Fruit fly (Drosophila melanogaster) whole organism, embryonic: ENCODE measurements around the gene Abl.

Experiments
- Aef1 ChIP-seq: fragments of 200-800 bp; sonication (Bioruptor generic); IDR thresholded peaks from 3 replicates; pipeline ENCODE4 v1.3.6; 2022; ENCODE audit warnings: missing biosample characterization, missing genetic modification characterization
- Atf3 ChIP-seq: fragments of 200-800 bp; sonication (Bioruptor generic); optimal IDR thresholded peaks from 3 replicates; lab custom pipeline; 2016; ENCODE audit warnings: missing biosample characterization, missing genetic modification characterization
- B-H2 ChIP-seq: fragments of 200-800 bp; sonication (Bioruptor generic); optimal IDR thresholded peaks from 2 replicates; lab custom pipeline; 2018; ENCODE audit warnings: missing biosample characterization, mild to moderate bottlenecking, missing genetic modification characterization
- Bgb ChIP-seq: fragments of 200-800 bp; sonication (Bioruptor generic); IDR thresholded peaks from 2 replicates; pipeline ENCODE4 v1.3.6; 2022; ENCODE audit warnings: missing biosample characterization, missing genetic modification characterization; ENCODE audit not compliant: partially characterized antibody
- CG10543 ChIP-seq: fragments of 200-800 bp; sonication (Bioruptor generic); optimal IDR thresholded peaks from 3 replicates; lab custom pipeline; 2017; ENCODE audit warnings: missing biosample characterization, mild to moderate bottlenecking, missing genetic modification characterization, moderate library complexity
- CG10565 ChIP-seq: fragments of 200-800 bp; sonication (Bioruptor generic); optimal IDR thresholded peaks from 3 replicates; lab custom pipeline; 2016; ENCODE audit warnings: missing biosample characterization, mild to moderate bottlenecking, missing genetic modification characterization
- CG12104 ChIP-seq: fragments of 200-800 bp; sonication (Bioruptor generic); optimal IDR thresholded peaks from 3 replicates; lab custom pipeline; 2016; ENCODE audit warnings: missing biosample characterization, missing genetic modification characterization
- CG12236 ChIP-seq: fragments of 200-800 bp; sonication (Bioruptor generic); optimal IDR thresholded peaks from 2 replicates; lab custom pipeline; 2016; ENCODE audit warnings: missing biosample characterization, missing genetic modification characterization
- CG13287 ChIP-seq: fragments of 200-800 bp; sonication (Bioruptor generic); IDR thresholded peaks from 2 replicates; pipeline ENCODE4 v1.3.6; 2022; ENCODE audit warnings: missing biosample characterization, missing genetic modification characterization; ENCODE audit not compliant: partially characterized antibody
- CG13296 ChIP-seq: fragments of 200-800 bp; sonication (Bioruptor generic); optimal IDR thresholded peaks from 3 replicates; lab custom pipeline; 2018; ENCODE audit warnings: missing biosample characterization, mild to moderate bottlenecking, missing genetic modification characterization
- CG17359 ChIP-seq: fragments of 200-800 bp; sonication (Bioruptor generic); optimal IDR thresholded peaks from 3 replicates; lab custom pipeline; 2018; ENCODE audit warnings: missing biosample characterization, mild to moderate bottlenecking, missing genetic modification characterization, moderate library complexity
- CG2129 ChIP-seq: fragments of 200-800 bp; sonication (Bioruptor generic); IDR thresholded peaks from 2 replicates; pipeline ENCODE4 v1.3.6; 2022; ENCODE audit warnings: missing biosample characterization, missing genetic modification characterization; ENCODE audit not compliant: partially characterized antibody
- CG2889 ChIP-seq: fragments of 200-800 bp; sonication (Bioruptor generic); IDR thresholded peaks from 3 replicates; pipeline ENCODE4 v1.3.6; 2022; ENCODE audit warnings: missing biosample characterization, missing genetic modification characterization
- CG3281 ChIP-seq: fragments of 200-800 bp; sonication (Bioruptor generic); optimal IDR thresholded peaks from 3 replicates; lab custom pipeline; 2017; ENCODE audit warnings: missing biosample characterization, mild to moderate bottlenecking, missing genetic modification characterization
- CG3838 ChIP-seq: fragments of 200-800 bp; sonication (Bioruptor generic); optimal IDR thresholded peaks from 3 replicates; lab custom pipeline; 2016; ENCODE audit warnings: missing biosample characterization, missing genetic modification characterization
- CG4360 ChIP-seq: fragments of 200-800 bp; sonication (Bioruptor generic); IDR thresholded peaks from 2 replicates; pipeline ENCODE4 v1.3.6; 2022; ENCODE audit warnings: missing biosample characterization, missing genetic modification characterization
- CG6175 ChIP-seq: fragments of 200-800 bp; sonication (Bioruptor generic); IDR thresholded peaks from 3 replicates; pipeline ENCODE4 v1.3.6; 2022; ENCODE audit warnings: missing biosample characterization, missing genetic modification characterization
- CG7357 ChIP-seq: fragments of 200-800 bp; sonication (Bioruptor generic); IDR thresholded peaks from 3 replicates; pipeline ENCODE4 v1.3.6; 2022; ENCODE audit warnings: missing biosample characterization, missing genetic modification characterization
- CG7963 ChIP-seq: fragments of 200-800 bp; sonication (Bioruptor generic); IDR thresholded peaks from 3 replicates; pipeline ENCODE4 v1.3.6; 2022; ENCODE audit warnings: missing biosample characterization, missing genetic modification characterization; ENCODE audit not compliant: partially characterized antibody
- E2f2 ChIP-seq: fragments of 200-800 bp; sonication (Bioruptor generic); IDR thresholded peaks from 2 replicates; pipeline ENCODE4 v1.3.6; 2022; ENCODE audit warnings: missing biosample characterization, missing genetic modification characterization
- ERR ChIP-seq: fragments of 200-800 bp; sonication (Bioruptor generic); optimal IDR thresholded peaks from 2 replicates; lab custom pipeline; 2016; ENCODE audit warnings: missing biosample characterization, missing genetic modification characterization
- Gsc ChIP-seq: fragments of 200-800 bp; sonication (Bioruptor generic); IDR thresholded peaks from 2 replicates; pipeline ENCODE4 v1.3.6; 2022; ENCODE audit warnings: missing biosample characterization, missing genetic modification characterization
- Mrtf ChIP-seq: fragments of 200-800 bp; sonication (Bioruptor generic); IDR thresholded peaks from 3 replicates; pipeline ENCODE4 v1.3.6; 2022; ENCODE audit warnings: missing biosample characterization, missing genetic modification characterization
- Myb ChIP-seq: fragments of 200-800 bp; sonication (Bioruptor generic); optimal IDR thresholded peaks from 2 replicates; lab custom pipeline; 2016; ENCODE audit warnings: missing biosample characterization, missing genetic modification characterization
- NC2β ChIP-seq: fragments of 200-800 bp; sonication (Bioruptor generic); optimal IDR thresholded peaks from 2 replicates; lab custom pipeline; 2016; ENCODE audit warnings: missing biosample characterization, missing genetic modification characterization
- NfI ChIP-seq: fragments of 200-800 bp; sonication (Bioruptor generic); optimal IDR thresholded peaks from 3 replicates; lab custom pipeline; 2018; ENCODE audit warnings: missing biosample characterization, mild to moderate bottlenecking, missing genetic modification characterization, moderate library complexity
- PHDP ChIP-seq: fragments of 200-800 bp; sonication (Bioruptor generic); optimal IDR thresholded peaks from 3 replicates; lab custom pipeline; 2018; ENCODE audit warnings: missing biosample characterization, mild to moderate bottlenecking, missing genetic modification characterization, moderate library complexity
- Sox100B ChIP-seq: fragments of 200-800 bp; sonication (Bioruptor generic); optimal IDR thresholded peaks from 3 replicates; lab custom pipeline; 2018; ENCODE audit warnings: missing biosample characterization, mild to moderate bottlenecking, missing genetic modification characterization
- ara ChIP-seq: fragments of 200-800 bp; sonication (Bioruptor generic); IDR thresholded peaks from 2 replicates; pipeline ENCODE4 v1.3.6; 2022; ENCODE audit warnings: missing biosample characterization, missing genetic modification characterization
- cas ChIP-seq: fragments of 200-800 bp; sonication (Bioruptor generic); IDR thresholded peaks from 2 replicates; pipeline ENCODE4 v1.3.6; 2022; ENCODE audit warnings: missing biosample characterization, missing genetic modification characterization
- crc ChIP-seq: fragments of 200-800 bp; sonication (Bioruptor generic); optimal IDR thresholded peaks from 2 replicates; lab custom pipeline; 2016; ENCODE audit warnings: missing biosample characterization, missing genetic modification characterization
- dati ChIP-seq: fragments of 200-800 bp; sonication (Bioruptor generic); IDR thresholded peaks from 2 replicates; pipeline ENCODE4 v1.3.6; 2022; ENCODE audit warnings: missing biosample characterization, missing genetic modification characterization
- grn ChIP-seq: fragments of 200-800 bp; sonication (Bioruptor generic); optimal IDR thresholded peaks from 3 replicates; lab custom pipeline; 2017; ENCODE audit warnings: missing biosample characterization, missing genetic modification characterization
- lmd ChIP-seq: fragments of 200-800 bp; sonication (Bioruptor generic); IDR thresholded peaks from 2 replicates; pipeline ENCODE4 v1.3.6; 2022; ENCODE audit warnings: missing biosample characterization, missing genetic modification characterization
- lov ChIP-seq, 2 experiments: fragments of 200-800 bp in 1 of 2; fragments of >200 bp in 1 of 2; sonication (Bioruptor generic) in 1 of 2; IDR thresholded peaks in 1 of 2; optimal IDR thresholded peaks in 1 of 2; 2 replicates in 1 of 2; 3 replicates in 1 of 2; pipeline versions ENCODE4 v1.3.6 to Lab custom; 2017 to 2022; ENCODE audit warnings: missing biosample characterization in 1 of 2, missing genetic modification characterization in 1 of 2
- nau ChIP-seq: fragments of 200-800 bp; sonication (Bioruptor generic); optimal IDR thresholded peaks from 3 replicates; lab custom pipeline; 2017; ENCODE audit warnings: missing biosample characterization, mild to moderate bottlenecking, missing genetic modification characterization, missing genetic modification reagents
- nmo ChIP-seq: fragments of 200-800 bp; sonication (Bioruptor generic); optimal IDR thresholded peaks from 2 replicates; lab custom pipeline; 2018; ENCODE audit warnings: missing biosample characterization, mild to moderate bottlenecking, missing genetic modification characterization, moderate library complexity
- nom ChIP-seq: fragments of 200-800 bp; sonication (Bioruptor generic); optimal IDR thresholded peaks from 2 replicates; lab custom pipeline; 2017; ENCODE audit warnings: missing biosample characterization, missing genetic modification characterization, mild to moderate bottlenecking, moderate library complexity, missing genetic modification reagents
- odd ChIP-seq: fragments of 200-800 bp; sonication (Bioruptor generic); optimal IDR thresholded peaks from 2 replicates; lab custom pipeline; 2017; ENCODE audit warnings: missing biosample characterization, mild to moderate bottlenecking, missing genetic modification characterization
- p53 ChIP-seq: fragments of 200-800 bp; sonication (Bioruptor generic); optimal IDR thresholded peaks from 2 replicates; lab custom pipeline; 2016; ENCODE audit warnings: missing biosample characterization, missing genetic modification characterization
- pan ChIP-seq, 4 experiments: fragments of >200 bp in 3 of 4; fragments of 200-800 bp in 1 of 4; sonication (Bioruptor generic) in 1 of 4; optimal IDR thresholded peaks in 3 of 4; IDR thresholded peaks in 1 of 4; 2 replicates each; pipeline versions ENCODE4 v1.3.6 to Lab custom; 2017 to 2022; ENCODE audit warnings: missing biosample characterization in 2 of 4, missing genetic modification characterization in 2 of 4, mixed read lengths in 1 of 4
- pnt ChIP-seq: fragments of 200-800 bp; sonication (Bioruptor generic); optimal IDR thresholded peaks from 3 replicates; lab custom pipeline; 2016; ENCODE audit warnings: missing biosample characterization, missing genetic modification characterization
- schlank ChIP-seq: fragments of 200-800 bp; sonication (Bioruptor generic); optimal IDR thresholded peaks from 2 replicates; lab custom pipeline; 2018; ENCODE audit warnings: missing biosample characterization, mild to moderate bottlenecking, missing genetic modification characterization
- sug ChIP-seq: fragments of 200-800 bp; optimal IDR thresholded peaks from 2 replicates; lab custom pipeline; 2019; ENCODE audit warnings: missing biosample characterization, mild to moderate bottlenecking, missing genetic modification characterization, moderate library complexity
- tgo ChIP-seq: fragments of 200-800 bp; sonication (Bioruptor generic); IDR thresholded peaks from 3 replicates; pipeline ENCODE4 v1.3.6; 2022; ENCODE audit warnings: missing biosample characterization, missing genetic modification characterization
- tll ChIP-seq, 2 experiments: fragments of 200-800 bp in 1 of 2; fragments of >200 bp in 1 of 2; sonication (Bioruptor generic) in 1 of 2; optimal IDR thresholded peaks; 2 replicates each; lab custom pipeline; 2017 to 2019; ENCODE audit warnings: missing biosample characterization in 2 of 2, missing genetic modification characterization in 2 of 2, mild to moderate bottlenecking in 1 of 2, moderate library complexity in 1 of 2
- tup ChIP-seq: fragments of 200-800 bp; sonication (Bioruptor generic); optimal IDR thresholded peaks from 2 replicates; lab custom pipeline; 2016; ENCODE audit warnings: missing biosample characterization, mild to moderate bottlenecking, missing genetic modification characterization, moderate library complexity

Gene Abl

DNA sequence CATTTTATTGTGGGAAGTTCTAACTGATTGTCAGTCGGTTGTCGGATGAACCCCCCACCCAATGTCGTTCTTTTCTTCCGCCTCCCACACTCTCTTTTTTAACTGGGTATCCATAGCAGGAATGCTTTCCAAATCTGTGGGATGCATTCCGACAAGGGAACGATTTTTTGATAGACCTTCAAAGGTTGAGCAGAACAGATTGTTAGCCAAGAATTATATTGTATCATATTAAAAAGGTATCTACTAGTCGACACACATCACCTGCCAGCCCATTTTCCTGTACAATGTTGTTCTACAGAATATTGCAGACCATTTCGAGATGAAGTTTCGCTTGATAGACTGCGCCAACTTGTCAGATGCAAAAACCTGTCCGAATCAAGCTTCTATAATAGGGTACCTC, 17.9 kb downstream of the Abl start:
- TF ChIP-seq odd (GFP tag; lab: Kevin White, UChicago) (no peak), CG2129 (GFP tag; lab: Robert Waterston, UW) (no peak), dati (no peak), Gsc (GFP tag; lab: Robert Waterston, UW) (no peak), tll (GFP tag; optimal IDR thresholded peaks at IDR 0.05; lab: Kevin White, UChicago) (no peak), nmo (GFP tag; lab: Kevin White, UChicago) (no peak), tup (no peak), CG3281 (GFP tag; lab: Kevin White, UChicago) (no peak), E2f2 (GFP tag; lab: Robert Waterston, UW) (no peak), ara (GFP tag; lab: Robert Waterston, UW) (no peak), CG2889 (GFP tag; lab: Robert Waterston, UW) (no peak), CG17359 (no peak), CG13296 (GFP tag; lab: Kevin White, UChicago) (no peak), schlank (tag; lab: Kevin White, UChicago) (no peak), Myb (no peak), CG6175 (GFP tag; lab: Robert Waterston, UW) (no peak)

DNA sequence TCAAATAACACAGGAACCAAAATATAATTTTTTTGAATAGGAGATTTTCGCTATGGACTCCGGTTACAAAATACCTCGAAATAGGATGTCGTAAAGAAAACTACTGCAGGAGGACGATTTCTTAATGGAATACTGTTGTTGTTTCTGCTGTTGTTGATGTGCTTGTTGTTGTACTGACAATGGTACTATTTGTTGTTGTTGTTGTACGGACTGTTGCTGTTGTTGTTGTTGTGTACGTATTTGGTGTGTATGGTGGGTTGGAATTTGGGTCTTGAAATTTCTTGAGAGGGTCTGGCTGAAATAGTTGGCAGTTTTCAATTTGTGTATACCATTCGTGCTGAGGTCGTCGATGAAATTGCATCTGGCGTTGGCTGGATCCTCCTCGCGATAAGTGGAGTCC, 21.5 kb downstream of the Abl start:
- TF ChIP-seq Bgb (GFP tag; lab: Robert Waterston, UW) (no peak), p53 (GFP tag; lab: Kevin White, UChicago) (no peak), CG4360 (peak; percentile 93)

DNA sequence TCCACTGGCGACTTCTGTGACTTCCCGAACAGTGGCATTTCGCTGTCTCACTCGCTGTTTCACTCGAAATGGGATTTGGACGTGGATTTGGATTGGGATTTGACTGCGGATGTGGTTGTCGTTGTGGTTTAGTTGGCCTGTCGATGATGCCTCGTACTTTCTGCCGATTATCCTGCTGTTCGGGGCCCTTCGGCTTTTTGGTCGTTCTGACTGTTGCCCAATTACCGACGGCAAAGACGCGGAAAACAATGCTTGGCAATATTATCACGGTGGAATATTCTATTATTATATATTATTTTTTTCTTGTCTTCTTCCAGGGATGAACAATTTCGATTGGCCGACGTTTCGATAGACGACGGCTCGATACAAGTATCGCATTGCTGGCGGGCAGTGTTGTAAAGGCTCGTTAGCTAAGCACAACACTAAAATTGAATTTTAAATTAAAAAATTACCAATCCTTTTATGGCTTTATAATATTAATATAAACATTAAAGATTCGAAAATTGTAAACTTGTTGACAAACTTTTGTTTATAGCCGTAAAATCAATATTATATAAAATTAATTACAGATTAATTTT, 32.5 kb downstream of the Abl start, which contains the start of gene Mo25:
Gene Mo25, minus strand, starts transcription at position 341 of the 578 bp plus-strand sequence.
- TF ChIP-seq nau (GFP tag; lab: Kevin White, UChicago) = no peak
- no peak for TF ChIP-seq tgo (GFP tag; lab: Robert Waterston, UW)
- peak; percentile 3 for TF ChIP-seq ERR (GFP tag; lab: Kevin White, UChicago)
- peak; percentile 52 for TF ChIP-seq sug (tag; lab: Kevin White, UChicago)
- TF ChIP-seq CG3838 = no peak
- no peak for TF ChIP-seq pnt (GFP tag; lab: Kevin White, UChicago)
- no peak for TF ChIP-seq Aef1 (GFP tag; lab: Robert Waterston, UW)
- TF ChIP-seq lmd (GFP tag; lab: Robert Waterston, UW) = no peak; the same call in 1 of the 2 replicates
- TF ChIP-seq cas (GFP tag; lab: Robert Waterston, UW) = no peak
- no peak for TF ChIP-seq Sox100B (GFP tag; lab: Kevin White, UChicago)
- no peak for TF ChIP-seq CG10565
- no peak for TF ChIP-seq CG7357 (GFP tag; lab: Robert Waterston, UW)
- no peak for TF ChIP-seq CG10543
- no peak for TF ChIP-seq crc
- TF ChIP-seq NfI (GFP tag; lab: Kevin White, UChicago) = peak; percentile 46
- TF ChIP-seq B-H2 (GFP tag; lab: Kevin White, UChicago) = peak; percentile 78
- TF ChIP-seq lov (optimal IDR thresholded peaks at IDR 0.05; lab: Kevin White, UChicago) = no peak
- TF ChIP-seq lov (GFP tag; IDR thresholded peaks at IDR 0.05; lab: Robert Waterston, UW) = no peak
- no peak for TF ChIP-seq grn
- peak; percentile 1 for TF ChIP-seq nom (GFP tag; lab: Kevin White, UChicago)
- TF ChIP-seq Mrtf (GFP tag; lab: Robert Waterston, UW) = no peak
- peak; percentile 29 for TF ChIP-seq CG17359
- TF ChIP-seq CG13287 (GFP tag; lab: Robert Waterston, UW) = peak; percentile 86
- no peak for TF ChIP-seq Atf3
- peak; percentile 60; the same call in 1 of the 3 replicates for TF ChIP-seq CG7963 (GFP tag; lab: Robert Waterston, UW)
- TF ChIP-seq CG12104 (GFP tag; lab: Kevin White, UChicago) = no peak
- no peak for TF ChIP-seq NC2β (GFP tag; lab: Kevin White, UChicago)
- TF ChIP-seq CG12236 (GFP tag; lab: Kevin White, UChicago) = no peak
- peak; percentile 35 for TF ChIP-seq PHDP (tag; lab: Kevin White, UChicago)
- TF ChIP-seq pan (optimal IDR thresholded peaks at IDR 0.05; lab: Kevin White, UChicago) = no peak
- TF ChIP-seq pan (GFP tag; optimal IDR thresholded peaks at IDR 0.05 in 1 of 2, IDR thresholded peaks at IDR 0.05 in 1 of 2) = no peak
